Worm (Caenorhabditis elegans): ENCODE results near the gene C14A4.7.

- TF ChIP-seq nhr-12 (tag; optimal IDR thresholded peaks at IDR 0.05) = no peak
- TF ChIP-seq nhr-77 (tag; optimal IDR thresholded peaks at IDR 0.05) = no peak
- no peak for TF ChIP-seq ama-1 (optimal IDR thresholded peaks at IDR 0.05)
- TF ChIP-seq nhr-11 (tag; optimal IDR thresholded peaks at IDR 0.05) = no peak
- TF ChIP-seq ceh-82 (tag; optimal IDR thresholded peaks at IDR 0.05) = no peak
- no peak for TF ChIP-seq skn-1 (tag; optimal IDR thresholded peaks at IDR 0.05)
- no peak for TF ChIP-seq fkh-10 (GFP tag; optimal IDR thresholded peaks at IDR 0.05)
Observed at ce11 chrII:10603560-10603959, 7.2 kb upstream of the C14A4.7 start.
